Fruit fly (Drosophila melanogaster) whole organism, wandering third instar larva: ENCODE results near the gene CCAP-R.

ENCODE experiments used
- Abd-B ChIP-seq: fragments of >200 bp; optimal IDR thresholded peaks from 2 replicates; lab custom pipeline; 2017; ENCODE audit warnings: missing biosample characterization, missing genetic modification characterization
- CG9705 ChIP-seq: fragments of 200-800 bp; sonication (Bioruptor generic); optimal IDR thresholded peaks from 2 replicates; lab custom pipeline; 2018; ENCODE audit warnings: missing biosample characterization, mild to moderate bottlenecking, missing genetic modification characterization
- GATAd ChIP-seq: sonication (Bioruptor generic); optimal IDR thresholded peaks from 2 replicates; lab custom pipeline; 2016; ENCODE audit warnings: missing biosample characterization, missing genetic modification characterization
- HLH106 ChIP-seq: fragments of 200-800 bp; optimal IDR thresholded peaks from 3 replicates; lab custom pipeline; 2019; ENCODE audit warnings: missing biosample characterization, mild to moderate bottlenecking, missing genetic modification characterization, moderate library complexity
- Hnf4 ChIP-seq: fragments of 200-800 bp; sonication (Bioruptor generic); optimal IDR thresholded peaks from 2 replicates; lab custom pipeline; 2016; ENCODE audit warnings: missing biosample characterization, mild to moderate bottlenecking, missing genetic modification characterization
- Jra ChIP-seq: sonication (Bioruptor generic); optimal IDR thresholded peaks from 2 replicates; lab custom pipeline; 2016; ENCODE audit warnings: missing biosample characterization, missing genetic modification characterization
- Myc ChIP-seq: fragments of >200 bp; optimal IDR thresholded peaks from 2 replicates; lab custom pipeline; 2017
- OdsH ChIP-seq: fragments of 200-800 bp; sonication (Bioruptor generic); optimal IDR thresholded peaks from 2 replicates; lab custom pipeline; 2016; ENCODE audit warnings: missing biosample characterization, mild to moderate bottlenecking, missing genetic modification characterization
- Rel ChIP-seq, 2 experiments: fragments of 200-800 bp; sonication (Bioruptor generic) in 1 of 2; optimal IDR thresholded peaks; 2 replicates in 1 of 2; 3 replicates in 1 of 2; lab custom pipeline; 2016 to 2019; ENCODE audit warnings: mild to moderate bottlenecking in 2 of 2, missing biosample characterization in 2 of 2, missing genetic modification characterization in 2 of 2, moderate library complexity in 1 of 2
- Sp1 ChIP-seq: fragments of 200-800 bp; sonication (Bioruptor generic); optimal IDR thresholded peaks from 3 replicates; lab custom pipeline; 2019; ENCODE audit warnings: missing biosample characterization, mild to moderate bottlenecking, missing genetic modification characterization, moderate library complexity
- Vsx2 ChIP-seq: fragments of 200-300, 225-300 bp; sonication (Bioruptor generic); optimal IDR thresholded peaks from 2 replicates; lab custom pipeline; 2018; ENCODE audit warnings: missing biosample characterization, missing genetic modification characterization; ENCODE audit not compliant: partially characterized antibody
- br ChIP-seq: fragments of 200-800 bp; sonication (Bioruptor generic); optimal IDR thresholded peaks from 2 replicates; lab custom pipeline; 2016; ENCODE audit warnings: missing biosample characterization, missing genetic modification characterization
- brk ChIP-seq: fragments of 200-800 bp; sonication (Bioruptor generic); optimal IDR thresholded peaks from 2 replicates; lab custom pipeline; 2016; ENCODE audit warnings: missing biosample characterization, mild to moderate bottlenecking, missing genetic modification characterization
- dl ChIP-seq, 2 experiments: fragments of 175-275, 200-275 bp in 1 of 2; fragments of 200-275 bp in 1 of 2; sonication (Bioruptor generic); optimal IDR thresholded peaks; lab custom pipeline; 2018; ENCODE audit warnings: mild to moderate bottlenecking in 2 of 2, missing biosample characterization in 2 of 2, missing genetic modification characterization in 2 of 2, moderate library complexity in 2 of 2; ENCODE audit not compliant: partially characterized antibody in 2 of 2, insufficient read depth in 1 of 2
- dmrt93B ChIP-seq: fragments of 200-800 bp; sonication (Bioruptor generic); optimal IDR thresholded peaks from 2 replicates; lab custom pipeline; 2018; ENCODE audit warnings: missing biosample characterization, mild to moderate bottlenecking, missing genetic modification characterization
- dsf ChIP-seq: sonication (Bioruptor generic); optimal IDR thresholded peaks from 2 replicates; lab custom pipeline; 2016; ENCODE audit warnings: missing biosample characterization, missing genetic modification characterization, borderline replicate concordance
- ey ChIP-seq: fragments of 200-800 bp; sonication (Bioruptor generic); optimal IDR thresholded peaks from 2 replicates; lab custom pipeline; 2016; ENCODE audit warnings: missing biosample characterization, missing genetic modification characterization
- foxo ChIP-seq, 2 experiments: fragments of 200-800 bp; sonication (Bioruptor generic); optimal IDR thresholded peaks; 2 replicates in 1 of 2; 3 replicates in 1 of 2; lab custom pipeline; 2016 to 2017; ENCODE audit warnings: missing biosample characterization in 2 of 2, missing genetic modification characterization in 2 of 2
- fru ChIP-seq: fragments of 200-800 bp; sonication (Bioruptor generic); optimal IDR thresholded peaks from 3 replicates; lab custom pipeline; 2016; ENCODE audit warnings: missing biosample characterization, mild to moderate bottlenecking, missing genetic modification characterization
- h ChIP-seq: fragments of 200-800 bp; sonication (Bioruptor generic); optimal IDR thresholded peaks from 3 replicates; lab custom pipeline; 2016; ENCODE audit warnings: missing biosample characterization, mild to moderate bottlenecking, missing genetic modification characterization
- jim ChIP-seq: fragments of 175-275, 200-325 bp; sonication (Bioruptor generic); optimal IDR thresholded peaks from 2 replicates; lab custom pipeline; 2016; ENCODE audit warnings: missing biosample characterization, mild to moderate bottlenecking, missing genetic modification characterization
- pan ChIP-seq: fragments of >200 bp; optimal IDR thresholded peaks from 2 replicates; lab custom pipeline; 2017
- psq ChIP-seq: fragments of 200-800 bp; sonication (Bioruptor generic); optimal IDR thresholded peaks from 3 replicates; lab custom pipeline; 2017; ENCODE audit warnings: missing biosample characterization, mild to moderate bottlenecking, missing genetic modification characterization, moderate library complexity
- rgr ChIP-seq: fragments of 200-800 bp; sonication (Bioruptor generic); optimal IDR thresholded peaks from 3 replicates; lab custom pipeline; 2016; ENCODE audit warnings: missing biosample characterization, mild to moderate bottlenecking, missing genetic modification characterization
- sage ChIP-seq: fragments of 200-800 bp; sonication (Bioruptor generic); optimal IDR thresholded peaks from 2 replicates; lab custom pipeline; 2016; ENCODE audit warnings: missing biosample characterization, mild to moderate bottlenecking, missing genetic modification characterization
- sv ChIP-seq: fragments of 200-800 bp; sonication (Bioruptor generic); optimal IDR thresholded peaks from 3 replicates; lab custom pipeline; 2016; ENCODE audit warnings: missing biosample characterization, missing genetic modification characterization
- tai ChIP-seq: sonication (Bioruptor generic); optimal IDR thresholded peaks from 2 replicates; lab custom pipeline; 2016; ENCODE audit warnings: missing biosample characterization, missing genetic modification characterization
- usp ChIP-seq: fragments of >200 bp; optimal IDR thresholded peaks from 2 replicates; lab custom pipeline; 2017; ENCODE audit warnings: missing biosample characterization, missing genetic modification characterization
- woc ChIP-seq: sonication (Bioruptor generic); optimal IDR thresholded peaks from 2 replicates; lab custom pipeline; 2016; ENCODE audit warnings: missing biosample characterization, mild to moderate bottlenecking, missing genetic modification characterization

The CCAP-R gene

DNA sequence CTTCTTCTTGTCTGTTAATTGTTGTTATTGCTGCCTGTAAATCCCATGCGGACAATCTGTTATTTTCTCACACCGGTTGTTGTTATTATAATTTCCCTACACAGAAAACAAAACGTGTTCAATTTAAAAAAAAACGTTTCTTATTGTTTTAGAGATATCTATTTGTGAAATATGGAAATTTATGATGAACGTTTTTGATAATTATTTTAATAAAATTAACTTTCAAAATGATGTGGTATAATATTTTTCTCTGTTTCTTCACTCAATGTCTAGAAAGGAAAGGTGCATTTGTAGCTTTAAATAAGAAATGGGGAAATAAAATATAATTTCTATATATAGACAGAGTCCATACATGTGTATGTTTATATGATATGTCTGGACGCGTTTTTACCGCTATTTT lies 71.8 kb downstream of the CCAP-R start:
- peak; percentile 44 for TF ChIP-seq rgr
- no peak for TF ChIP-seq Myc (lab: Kevin White, UChicago)
- TF ChIP-seq h (GFP tag; lab: Kevin White, UChicago) = peak; percentile 18
- peak; percentile 18 for TF ChIP-seq brk (GFP tag; lab: Kevin White, UChicago)
- no peak for TF ChIP-seq Hnf4 (GFP tag; lab: Kevin White, UChicago)
- no peak for TF ChIP-seq woc (GFP tag; lab: Kevin White, UChicago)
- TF ChIP-seq br (GFP tag; lab: Kevin White, UChicago) = no peak
- no peak for TF ChIP-seq jim (GFP tag; lab: Kevin White, UChicago)
- no peak for TF ChIP-seq pan (lab: Kevin White, UChicago)
- peak; percentile 10 for TF ChIP-seq ey (GFP tag; lab: Kevin White, UChicago)
- no peak for TF ChIP-seq psq (GFP tag; lab: Kevin White, UChicago)
- TF ChIP-seq dl (GFP tag; optimal IDR thresholded peaks at IDR 0.05; lab: Kevin White, UChicago; ENCODE audit: insufficient read depth in 1 of 2, partially characterized antibody in 2 of 2) = no peak
- TF ChIP-seq Sp1 (GFP tag; lab: Kevin White, UChicago) = peak; percentile 8
- TF ChIP-seq OdsH (GFP tag; lab: Kevin White, UChicago) = peak; percentile 42
- TF ChIP-seq foxo (GFP tag; optimal IDR thresholded peaks at IDR 0.05; lab: Kevin White, UChicago) = peak in 1 of 2 experiments; percentile 39
- peak; percentile 19 for TF ChIP-seq fru (GFP tag; lab: Kevin White, UChicago)
- TF ChIP-seq HLH106 (tag; lab: Kevin White, UChicago) = peak; percentile 49
- no peak for TF ChIP-seq tai

DNA sequence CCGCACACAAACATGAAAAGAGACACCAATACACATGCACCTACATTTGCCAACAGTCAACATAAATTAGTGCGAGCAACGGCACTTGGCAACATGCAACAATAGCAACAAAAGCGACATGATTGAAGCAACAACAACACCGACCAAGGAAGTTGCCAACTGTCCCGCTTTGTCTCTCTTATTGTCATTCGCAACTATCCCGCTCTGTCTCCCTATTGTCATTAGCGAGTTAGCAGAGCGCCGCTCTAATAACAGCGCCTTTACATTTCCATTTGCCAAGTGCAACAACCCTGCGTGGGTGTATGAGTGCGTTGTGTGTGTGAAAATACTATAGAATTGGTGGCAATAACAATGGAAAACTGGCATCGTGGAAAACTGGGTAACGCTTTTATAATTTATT lies 72.2 kb downstream of the CCAP-R start:
- TF ChIP-seq Vsx2 (GFP tag; lab: Kevin White, UChicago) (no peak), OdsH (GFP tag; lab: Kevin White, UChicago) (no peak), Sp1 (GFP tag; lab: Kevin White, UChicago) (no peak)
- TF ChIP-seq, all 38 proteins: peak for 0

DNA sequence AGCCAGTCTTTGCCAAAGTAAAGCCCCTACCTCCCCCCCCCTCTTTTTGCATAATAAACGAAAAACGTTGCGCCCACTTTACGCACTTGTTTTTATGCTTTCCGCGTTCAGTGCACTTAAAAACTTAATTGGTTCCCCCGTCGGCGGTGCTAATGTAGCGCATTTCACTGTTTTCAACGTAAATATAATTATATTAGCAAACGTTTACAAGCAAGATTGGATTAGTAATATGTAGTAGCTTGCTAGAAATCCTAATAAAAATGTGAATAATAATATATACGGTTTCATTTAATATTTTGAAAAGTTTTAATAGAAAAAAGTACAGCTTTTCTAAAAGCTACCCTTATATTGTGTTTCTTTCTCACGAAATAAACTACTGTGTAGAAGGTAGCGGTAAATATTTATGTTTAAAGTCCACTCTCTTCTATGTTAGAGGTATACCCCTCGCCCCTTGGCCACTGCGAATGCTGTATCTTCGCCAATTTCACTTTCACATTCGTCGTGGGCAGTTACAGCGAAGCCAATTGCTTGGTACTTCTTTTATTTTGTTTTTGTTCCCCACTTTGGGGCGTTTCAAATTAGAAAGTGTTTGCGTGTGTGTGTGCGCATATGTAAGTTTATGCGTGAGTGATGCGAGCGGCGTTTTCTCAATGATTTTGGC lies 73.3 kb downstream of the CCAP-R start:
- TF ChIP-seq Jra (GFP tag; lab: Kevin White, UChicago) (no peak), dmrt93B (GFP tag; lab: Kevin White, UChicago) (no peak), CG9705 (no peak), sv (no peak), dsf (GFP tag; lab: Kevin White, UChicago) (no peak), br (GFP tag; lab: Kevin White, UChicago) (no peak), Sp1 (GFP tag; lab: Kevin White, UChicago) (no peak), sage (GFP tag; lab: Kevin White, UChicago) (no peak), OdsH (GFP tag; lab: Kevin White, UChicago) (no peak), pan (lab: Kevin White, UChicago) (no peak), GATAd (no peak), fru (GFP tag; lab: Kevin White, UChicago) (no peak), usp (GFP tag; lab: Kevin White, UChicago) (no peak), HLH106 (tag; lab: Kevin White, UChicago) (no peak), Abd-B (no peak), tai (no peak), psq (GFP tag; lab: Kevin White, UChicago) (no peak)

DNA sequence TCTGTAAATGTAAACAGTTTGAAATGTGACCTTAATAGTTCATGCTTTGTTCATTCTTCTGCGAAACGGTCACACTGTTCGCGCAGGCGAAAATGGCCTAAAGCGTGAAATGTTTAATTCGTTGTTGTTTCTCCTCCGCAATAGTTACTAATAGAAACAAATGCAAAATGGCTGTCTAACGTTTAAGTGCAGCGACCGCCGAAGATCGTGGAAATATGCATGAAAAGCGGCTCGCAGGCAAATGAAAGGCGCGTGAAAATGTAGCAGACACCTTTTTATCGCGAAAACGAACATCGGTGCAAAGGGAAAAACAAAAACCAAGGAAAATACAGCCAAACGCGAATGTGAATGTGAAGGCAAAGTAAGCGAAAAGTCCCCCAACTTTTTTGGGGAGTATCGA lies 74.2 kb downstream of the CCAP-R start, which contains the start of gene SppL:
Gene SppL, plus strand, starts transcription at position 70 of the 400 bp plus-strand sequence.
- TF ChIP-seq foxo (GFP tag; optimal IDR thresholded peaks at IDR 0.05; lab: Kevin White, UChicago) (no peak), psq (GFP tag; lab: Kevin White, UChicago) (peak; percentile 74), Rel (GFP tag; optimal IDR thresholded peaks at IDR 0.05; lab: Kevin White, UChicago) (no peak), Rel (tag; optimal IDR thresholded peaks at IDR 0.05; lab: Kevin White, UChicago) (peak; percentile 99)
